Fruit fly (Drosophila melanogaster) whole organism, embryonic: ENCODE data around the gene Cep97.

Experiments
- ATbp ChIP-seq: fragments of 200-800 bp; sonication (Bioruptor generic); optimal IDR thresholded peaks from 2 replicates; lab custom pipeline; 2017; ENCODE audit warnings: missing biosample characterization, mild to moderate bottlenecking, missing genetic modification characterization, missing genetic modification reagents
- Atf6 ChIP-seq: fragments of 200-800 bp; sonication (Bioruptor generic); IDR thresholded peaks from 2 replicates; pipeline ENCODE4 v1.3.6; 2022; ENCODE audit warnings: missing biosample characterization, missing genetic modification characterization
- CG1024 ChIP-seq: fragments of 200-800 bp; sonication (Bioruptor generic); IDR thresholded peaks from 2 replicates; pipeline ENCODE4 v1.3.6; 2022; ENCODE audit warnings: missing biosample characterization, missing genetic modification characterization
- CG10654 ChIP-seq: fragments of 200-800 bp; sonication (Bioruptor generic); optimal IDR thresholded peaks from 2 replicates; lab custom pipeline; 2016; ENCODE audit warnings: missing biosample characterization, missing genetic modification characterization
- CG11504 ChIP-seq: fragments of 200-800 bp; sonication (Bioruptor generic); optimal IDR thresholded peaks from 3 replicates; lab custom pipeline; 2019; ENCODE audit warnings: missing biosample characterization, mild to moderate bottlenecking, missing genetic modification characterization, moderate library complexity
- CG11723 ChIP-seq: fragments of 200-800 bp; sonication (Bioruptor generic); optimal IDR thresholded peaks from 2 replicates; lab custom pipeline; 2017; ENCODE audit warnings: missing biosample characterization, mild to moderate bottlenecking, missing genetic modification characterization
- CG13424 ChIP-seq: fragments of 200-800 bp; sonication (Bioruptor generic); optimal IDR thresholded peaks from 2 replicates; lab custom pipeline; 2019; ENCODE audit warnings: missing biosample characterization, mild to moderate bottlenecking, missing genetic modification characterization, moderate library complexity
- CG14441 ChIP-seq: fragments of 200-800 bp; sonication (Bioruptor generic); IDR thresholded peaks from 2 replicates; pipeline ENCODE4 v1.3.6; 2022; ENCODE audit warnings: missing biosample characterization, missing genetic modification characterization
- CG15514 ChIP-seq: fragments of 200-800 bp; sonication (Bioruptor generic); optimal IDR thresholded peaks from 3 replicates; lab custom pipeline; 2017; ENCODE audit warnings: missing biosample characterization, missing genetic modification characterization, mild to moderate bottlenecking, moderate library complexity, missing genetic modification reagents
- CG15601 ChIP-seq: fragments of 200-800 bp; sonication (Bioruptor generic); optimal IDR thresholded peaks from 3 replicates; lab custom pipeline; 2019; ENCODE audit warnings: missing biosample characterization, mild to moderate bottlenecking, missing genetic modification characterization, moderate library complexity
- CG17328 ChIP-seq: fragments of 200-800 bp; sonication (Bioruptor generic); IDR thresholded peaks from 2 replicates; pipeline ENCODE4 v1.3.6; 2022; ENCODE audit warnings: missing biosample characterization, missing genetic modification characterization
- CG18619 ChIP-seq: fragments of 200-800 bp; sonication (Bioruptor generic); optimal IDR thresholded peaks from 3 replicates; lab custom pipeline; 2017; ENCODE audit warnings: missing biosample characterization, mild to moderate bottlenecking, missing genetic modification characterization
- CG30403 ChIP-seq: fragments of 200-800 bp; sonication (Bioruptor generic); optimal IDR thresholded peaks from 3 replicates; lab custom pipeline; 2016; ENCODE audit warnings: missing biosample characterization, missing genetic modification characterization
- CG32532 ChIP-seq: fragments of 200-800 bp; sonication (Bioruptor generic); IDR thresholded peaks from 2 replicates; pipeline ENCODE4 v1.3.6; 2022; ENCODE audit warnings: missing biosample characterization, missing genetic modification characterization
- CG33213 ChIP-seq: fragments of 200-800 bp; sonication (Bioruptor generic); optimal IDR thresholded peaks from 3 replicates; lab custom pipeline; 2016; ENCODE audit warnings: missing biosample characterization, missing genetic modification characterization
- CG34376 ChIP-seq: fragments of 200-800 bp; sonication (Bioruptor generic); optimal IDR thresholded peaks from 2 replicates; lab custom pipeline; 2018; ENCODE audit warnings: missing biosample characterization, mild to moderate bottlenecking, missing genetic modification characterization
- CG34422 ChIP-seq: fragments of 200-800 bp; sonication (Bioruptor generic); IDR thresholded peaks from 3 replicates; pipeline ENCODE4 v1.3.6; 2022; ENCODE audit warnings: missing biosample characterization, missing genetic modification characterization
- CG3838 ChIP-seq: fragments of 200-800 bp; sonication (Bioruptor generic); optimal IDR thresholded peaks from 3 replicates; lab custom pipeline; 2016; ENCODE audit warnings: missing biosample characterization, missing genetic modification characterization
- CG3995 ChIP-seq: fragments of 200-800 bp; sonication (Bioruptor generic); optimal IDR thresholded peaks from 3 replicates; lab custom pipeline; 2016; ENCODE audit warnings: missing biosample characterization, missing genetic modification characterization
- CG4360 ChIP-seq: fragments of 200-800 bp; sonication (Bioruptor generic); IDR thresholded peaks from 2 replicates; pipeline ENCODE4 v1.3.6; 2022; ENCODE audit warnings: missing biosample characterization, missing genetic modification characterization
- CG6765 ChIP-seq: fragments of 200-800 bp; sonication (Bioruptor generic); optimal IDR thresholded peaks from 3 replicates; lab custom pipeline; 2017; ENCODE audit warnings: missing biosample characterization, mild to moderate bottlenecking, missing genetic modification characterization
- CG9727 ChIP-seq: fragments of 200-800 bp; sonication (Bioruptor generic); optimal IDR thresholded peaks from 3 replicates; lab custom pipeline; 2017; ENCODE audit warnings: missing biosample characterization, mild to moderate bottlenecking, missing genetic modification characterization
- Doc3 ChIP-seq: fragments of 200-800 bp; sonication (Bioruptor generic); IDR thresholded peaks from 3 replicates; pipeline ENCODE4 v1.3.6; 2022; ENCODE audit warnings: missing biosample characterization, missing genetic modification characterization; ENCODE audit not compliant: partially characterized antibody
- Dref ChIP-seq: fragments of 200-800 bp; sonication (Bioruptor generic); IDR thresholded peaks from 2 replicates; pipeline ENCODE4 v1.3.6; 2022; ENCODE audit warnings: missing biosample characterization, missing genetic modification characterization
- ERR ChIP-seq: fragments of 200-800 bp; sonication (Bioruptor generic); optimal IDR thresholded peaks from 2 replicates; lab custom pipeline; 2016; ENCODE audit warnings: missing biosample characterization, missing genetic modification characterization
- Eip74EF ChIP-seq, 2 experiments: fragments of 200-800 bp in 1 of 2; fragments of >200 bp in 1 of 2; sonication (Bioruptor generic) in 1 of 2; optimal IDR thresholded peaks; 2 replicates each; lab custom pipeline; 2017 to 2019; ENCODE audit warnings: missing biosample characterization in 2 of 2, missing genetic modification characterization in 2 of 2, mild to moderate bottlenecking in 1 of 2, moderate library complexity in 1 of 2
- Fer2 ChIP-seq: fragments of 200-800 bp; sonication (Bioruptor generic); optimal IDR thresholded peaks from 2 replicates; lab custom pipeline; 2018; ENCODE audit warnings: missing biosample characterization, mild to moderate bottlenecking, missing genetic modification characterization, moderate library complexity
- Hmr ChIP-seq: fragments of 200-800 bp; sonication (Bioruptor generic); optimal IDR thresholded peaks from 3 replicates; lab custom pipeline; 2017; ENCODE audit warnings: mild to moderate bottlenecking, missing biosample characterization, missing genetic modification reagents, missing genetic modification characterization
- Hr3 ChIP-seq: fragments of 200-800 bp; sonication (Bioruptor generic); optimal IDR thresholded peaks from 3 replicates; lab custom pipeline; 2016; ENCODE audit warnings: missing biosample characterization, missing genetic modification characterization
- Hr78 ChIP-seq, 2 experiments: fragments of 200-800 bp in 1 of 2; fragments of >200 bp in 1 of 2; sonication (Bioruptor generic) in 1 of 2; optimal IDR thresholded peaks; 2 replicates each; lab custom pipeline; 2017 to 2019; ENCODE audit warnings: missing biosample characterization in 2 of 2, missing genetic modification characterization in 2 of 2, mild to moderate bottlenecking in 1 of 2, moderate library complexity in 1 of 2
- Lhr ChIP-seq: fragments of 200-800 bp; sonication (Bioruptor generic); optimal IDR thresholded peaks from 3 replicates; lab custom pipeline; 2017; ENCODE audit warnings: mild to moderate bottlenecking, missing biosample characterization, missing genetic modification reagents, missing genetic modification characterization
- MTF-1 ChIP-seq: fragments of 200-800 bp; sonication (Bioruptor generic); optimal IDR thresholded peaks from 2 replicates; lab custom pipeline; 2018; ENCODE audit warnings: missing biosample characterization, mild to moderate bottlenecking, missing genetic modification characterization, borderline replicate concordance
- Mad ChIP-seq: fragments of 200-800 bp; sonication (Bioruptor generic); optimal IDR thresholded peaks from 2 replicates; lab custom pipeline; 2016; ENCODE audit warnings: missing biosample characterization, missing genetic modification characterization
- Max ChIP-seq: fragments of 200-800 bp; sonication (Bioruptor generic); optimal IDR thresholded peaks from 2 replicates; lab custom pipeline; 2016; ENCODE audit warnings: missing biosample characterization, mild to moderate bottlenecking, missing genetic modification characterization
- Neu2 ChIP-seq: fragments of 200-800 bp; sonication (Bioruptor generic); optimal IDR thresholded peaks from 3 replicates; lab custom pipeline; 2016; ENCODE audit warnings: missing biosample characterization, missing genetic modification characterization, borderline replicate concordance
- Side ChIP-seq: fragments of 200-800 bp; sonication (Bioruptor generic); optimal IDR thresholded peaks from 2 replicates; lab custom pipeline; 2016; ENCODE audit warnings: missing biosample characterization, missing genetic modification characterization
- Sry-δ ChIP-seq: fragments of 200-800 bp; sonication (Bioruptor generic); optimal IDR thresholded peaks from 2 replicates; lab custom pipeline; 2016; ENCODE audit warnings: missing biosample characterization, missing genetic modification characterization
- az2 ChIP-seq: fragments of 200-800 bp; sonication (Bioruptor generic); optimal IDR thresholded peaks from 3 replicates; lab custom pipeline; 2016; ENCODE audit warnings: missing biosample characterization, missing genetic modification characterization
- br ChIP-seq: fragments of >200 bp; optimal IDR thresholded peaks from 2 replicates; lab custom pipeline; 2017
- croc ChIP-seq: fragments of 200-800 bp; sonication (Bioruptor generic); conservative IDR thresholded peaks from 3 replicates; pipeline ENCODE4 v1.3.6; 2022; ENCODE audit warnings: missing biosample characterization, missing genetic modification characterization
- eve ChIP-seq, 2 experiments: fragments of >200 bp; optimal IDR thresholded peaks; 2 replicates each; lab custom pipeline; 2017; ENCODE audit warnings: missing biosample characterization in 2 of 2, missing genetic modification characterization in 2 of 2
- fd64A ChIP-seq: fragments of 200-800 bp; sonication (Bioruptor generic); optimal IDR thresholded peaks from 3 replicates; lab custom pipeline; 2018; ENCODE audit warnings: missing biosample characterization, mild to moderate bottlenecking, missing genetic modification characterization
- ind ChIP-seq: fragments of 200-800 bp; sonication (Bioruptor generic); optimal IDR thresholded peaks from 3 replicates; lab custom pipeline; 2016; ENCODE audit warnings: missing biosample characterization, missing genetic modification characterization
- inv ChIP-seq: fragments of 200-800 bp; sonication (Bioruptor generic); IDR thresholded peaks from 2 replicates; pipeline ENCODE4 v1.3.6; 2022; ENCODE audit warnings: missing biosample characterization, missing genetic modification characterization; ENCODE audit not compliant: partially characterized antibody
- kni ChIP-seq: fragments of 200-800 bp; sonication (Bioruptor generic); optimal IDR thresholded peaks from 3 replicates; lab custom pipeline; 2017; ENCODE audit warnings: mild to moderate bottlenecking, missing biosample characterization, missing genetic modification reagents, missing genetic modification characterization
- nerfin-2 ChIP-seq: fragments of 200-800 bp; sonication (Bioruptor generic); IDR thresholded peaks from 2 replicates; pipeline ENCODE4 v1.3.6; 2022; ENCODE audit warnings: missing biosample characterization, missing genetic modification characterization; ENCODE audit not compliant: partially characterized antibody
- pita ChIP-seq: fragments of 200-800 bp; sonication (Bioruptor generic); optimal IDR thresholded peaks from 2 replicates; lab custom pipeline; 2017; ENCODE audit warnings: missing biosample characterization, mild to moderate bottlenecking, missing genetic modification characterization
- run ChIP-seq: fragments of 200-800 bp; sonication (Bioruptor generic); optimal IDR thresholded peaks from 3 replicates; lab custom pipeline; 2018; ENCODE audit warnings: missing biosample characterization, mild to moderate bottlenecking, missing genetic modification characterization
- slp2 ChIP-seq: fragments of 200-800 bp; sonication (Bioruptor generic); optimal IDR thresholded peaks from 2 replicates; lab custom pipeline; 2016; ENCODE audit warnings: missing biosample characterization, missing genetic modification characterization
- unc-4 ChIP-seq: fragments of 200-800 bp; sonication (Bioruptor generic); IDR thresholded peaks from 2 replicates; pipeline ENCODE4 v1.3.6; 2022; ENCODE audit warnings: missing biosample characterization, missing genetic modification characterization; ENCODE audit not compliant: partially characterized antibody

The Cep97 gene

DNA sequence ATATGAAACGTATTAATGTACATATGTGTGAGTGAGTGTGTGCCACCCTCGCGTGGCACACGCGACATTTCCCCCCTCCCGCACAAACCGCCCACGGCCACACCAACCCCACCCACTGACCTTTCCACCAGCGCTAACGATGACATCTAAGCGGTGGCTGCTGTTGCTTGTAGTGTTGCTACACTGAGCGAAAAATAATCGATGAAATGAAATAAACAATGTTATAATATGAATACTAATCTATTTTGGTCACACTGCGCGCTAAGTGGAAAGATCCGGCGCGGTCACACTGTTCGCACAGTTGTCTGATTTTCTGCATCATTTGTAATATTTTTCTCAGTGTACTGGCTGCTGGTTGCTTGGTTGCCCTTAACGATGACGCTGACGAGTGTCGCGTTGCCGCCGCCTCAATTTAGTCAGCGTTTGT lies 35.2 kb upstream of the Cep97 start (continued):
- no peak for TF ChIP-seq Dref (GFP tag; lab: Robert Waterston, UW)
- peak; percentile 94 for TF ChIP-seq ind (GFP tag; lab: Kevin White, UChicago)
- TF ChIP-seq CG14441 (GFP tag; lab: Robert Waterston, UW), result peak; percentile 94
- no peak for TF ChIP-seq br (lab: Kevin White, UChicago)
- TF ChIP-seq slp2 (GFP tag; lab: Kevin White, UChicago), result peak; percentile 99
- peak; percentile 96 for TF ChIP-seq CG11504 (tag; lab: Kevin White, UChicago)
- TF ChIP-seq Sry-δ, result peak; percentile 70
- TF ChIP-seq Side (GFP tag; lab: Kevin White, UChicago), result peak; percentile 95
- TF ChIP-seq Atf6 (GFP tag; lab: Robert Waterston, UW), result peak; percentile 79
- peak in 1 of 2 experiments; percentile 93 for TF ChIP-seq Eip74EF (GFP tag; optimal IDR thresholded peaks at IDR 0.05; lab: Kevin White, UChicago)
- TF ChIP-seq CG33213 (GFP tag; lab: Kevin White, UChicago), result peak; percentile 96
- peak; percentile 96 for TF ChIP-seq CG15601 (tag; lab: Kevin White, UChicago)
- TF ChIP-seq CG34422 (GFP tag; lab: Robert Waterston, UW), result peak; percentile 97
- peak; percentile 92 for TF ChIP-seq run (tag; lab: Kevin White, UChicago)
- no peak for TF ChIP-seq pita (GFP tag; lab: Kevin White, UChicago)
- TF ChIP-seq ATbp, result peak; percentile 98
- peak; percentile 97 for TF ChIP-seq fd64A (GFP tag; lab: Kevin White, UChicago)
- peak; percentile 98 for TF ChIP-seq az2 (GFP tag; lab: Kevin White, UChicago)
- TF ChIP-seq CG30403 (GFP tag; lab: Kevin White, UChicago), result peak; percentile 96
- TF ChIP-seq CG34376 (GFP tag; lab: Kevin White, UChicago), result peak; percentile 47
- peak; percentile 84 for TF ChIP-seq Neu2 (GFP tag; lab: Kevin White, UChicago)
- peak; percentile 74 for TF ChIP-seq CG6765
- TF ChIP-seq Max (GFP tag; lab: Kevin White, UChicago), result peak; percentile 95
- peak; percentile 94 for TF ChIP-seq MTF-1
- TF ChIP-seq CG17328 (GFP tag; lab: Robert Waterston, UW), result peak; percentile 98
- no peak for TF ChIP-seq Doc3 (GFP tag; lab: Robert Waterston, UW)
- peak; percentile 95 for TF ChIP-seq Hr3 (GFP tag; lab: Kevin White, UChicago)
- TF ChIP-seq CG13424, result peak; percentile 95
- peak; percentile 71 for TF ChIP-seq CG4360 (GFP tag; lab: Robert Waterston, UW)
- no peak for TF ChIP-seq inv (GFP tag; lab: Robert Waterston, UW)
- TF ChIP-seq eve (GFP tag; optimal IDR thresholded peaks at IDR 0.05; lab: Kevin White, UChicago), result peak; percentile 80 to 97
- peak in 1 of 2 experiments; percentile 94 for TF ChIP-seq Hr78 (GFP tag; optimal IDR thresholded peaks at IDR 0.05; lab: Kevin White, UChicago)
- peak; percentile 97 for TF ChIP-seq Lhr (GFP tag; lab: Kevin White, UChicago)
- TF ChIP-seq CG11723, result peak; percentile 92
- peak; percentile 89 for TF ChIP-seq Hmr (GFP tag; lab: Kevin White, UChicago)
- peak; percentile 92 for TF ChIP-seq CG18619 (GFP tag; lab: Kevin White, UChicago)
- TF ChIP-seq kni (GFP tag; lab: Kevin White, UChicago), result peak; percentile 85
- peak; percentile 97 for TF ChIP-seq CG10654 (GFP tag; lab: Kevin White, UChicago)
- TF ChIP-seq CG9727 (GFP tag; lab: Kevin White, UChicago), result peak; percentile 98
- peak; percentile 96 for TF ChIP-seq Mad (GFP tag; lab: Kevin White, UChicago)
- no peak for TF ChIP-seq unc-4 (GFP tag; lab: Robert Waterston, UW)
- TF ChIP-seq CG15514 (GFP tag; lab: Kevin White, UChicago), result peak; percentile 76
- TF ChIP-seq CG3838, result peak; percentile 90
- TF ChIP-seq croc (GFP tag; lab: Robert Waterston, UW), result peak; percentile 98
- 0 out of 2 replicates have a peak, but pooled peaks have one; percentile 33 for TF ChIP-seq nerfin-2 (GFP tag; lab: Robert Waterston, UW)
- peak; percentile 90 for TF ChIP-seq ERR (GFP tag; lab: Kevin White, UChicago)
- peak; percentile 68 for TF ChIP-seq Fer2 (tag; lab: Kevin White, UChicago)
- peak; percentile 95 for TF ChIP-seq CG1024 (GFP tag; lab: Robert Waterston, UW)
- TF ChIP-seq CG32532 (GFP tag; lab: Robert Waterston, UW), result peak; percentile 90
- TF ChIP-seq CG3995, result peak; percentile 32
